Worm (Caenorhabditis elegans) whole organism, late embryonic: ENCODE results near the gene cca-1.

Source experiments
- C08G9.2 ChIP-seq: sonication (generic microtip); optimal IDR thresholded peaks from 2 replicates; lab custom pipeline; 2016; ENCODE audit warnings: mild to moderate bottlenecking, missing genetic modification characterization, moderate library complexity, missing compliant biosample characterization
- K09A11.1 ChIP-seq: sonication (generic microtip); optimal IDR thresholded peaks from 2 replicates; lab custom pipeline; 2017; ENCODE audit warnings: antibody characterized with exemption, mild to moderate bottlenecking, missing genetic modification characterization, missing compliant biosample characterization; ENCODE audit not compliant: insufficient read depth
- Y22D7AL.16 ChIP-seq: sonication (generic microtip); optimal IDR thresholded peaks from 2 replicates; lab custom pipeline; 2016; ENCODE audit warnings: missing genetic modification characterization, missing compliant biosample characterization
- ahr-1 ChIP-seq: sonication (generic microtip); optimal IDR thresholded peaks from 2 replicates; lab custom pipeline; 2016; ENCODE audit warnings: missing genetic modification characterization, missing compliant biosample characterization
- ama-1 ChIP-seq: fragments of 150-350 bp; optimal IDR thresholded peaks from 2 replicates; lab custom pipeline; 2014
- ceh-14 ChIP-seq: sonication (generic microtip); optimal IDR thresholded peaks from 2 replicates; lab custom pipeline; 2016; ENCODE audit warnings: missing genotype, missing genetic modification characterization, missing compliant biosample characterization
- ceh-19 ChIP-seq: fragments of 200-800 bp; sonication (Bioruptor generic); optimal IDR thresholded peaks from 2 replicates; lab custom pipeline; 2018; ENCODE audit warnings: mild to moderate bottlenecking, missing genetic modification characterization, missing compliant biosample characterization
- ceh-2 ChIP-seq: sonication (generic microtip); optimal IDR thresholded peaks from 2 replicates; lab custom pipeline; 2016; ENCODE audit warnings: missing genotype, missing genetic modification characterization, missing compliant biosample characterization
- ceh-22 ChIP-seq: sonication (generic microtip); optimal IDR thresholded peaks from 2 replicates; lab custom pipeline; 2017; ENCODE audit warnings: missing biosample characterization, missing genetic modification characterization
- ceh-24 ChIP-seq: sonication (generic microtip); optimal IDR thresholded peaks from 2 replicates; lab custom pipeline; 2016; ENCODE audit warnings: mild to moderate bottlenecking, missing genetic modification characterization, missing compliant biosample characterization
- ceh-34 ChIP-seq: sonication (generic microtip); optimal IDR thresholded peaks from 2 replicates; lab custom pipeline; 2016; ENCODE audit warnings: mild to moderate bottlenecking, missing genetic modification characterization, missing compliant biosample characterization
- ceh-45 ChIP-seq: fragments of 200-800 bp; sonication (Bioruptor generic); IDR thresholded peaks from 2 replicates; pipeline ENCODE4 v1.3.6; 2022; ENCODE audit warnings: missing genetic modification reagents, missing genetic modification characterization, missing compliant biosample characterization
- ceh-48 ChIP-seq: sonication (generic microtip); optimal IDR thresholded peaks from 2 replicates; lab custom pipeline; 2016; ENCODE audit warnings: missing genetic modification characterization, inconsistent platforms, missing compliant biosample characterization
- ceh-9 ChIP-seq: sonication (generic microtip); optimal IDR thresholded peaks from 2 replicates; lab custom pipeline; 2016; ENCODE audit warnings: mild to moderate bottlenecking, missing genetic modification characterization, inconsistent platforms, missing compliant biosample characterization
- che-1 ChIP-seq: sonication (generic microtip); optimal IDR thresholded peaks from 2 replicates; lab custom pipeline; 2016; ENCODE audit warnings: mild to moderate bottlenecking, missing genetic modification characterization, missing compliant biosample characterization
- dmd-4 ChIP-seq: sonication (generic microtip); optimal IDR thresholded peaks from 2 replicates; lab custom pipeline; 2016; ENCODE audit warnings: borderline replicate concordance, missing genetic modification characterization, missing compliant biosample characterization
- dve-1 ChIP-seq: sonication (generic microtip); optimal IDR thresholded peaks from 2 replicates; lab custom pipeline; 2017; ENCODE audit warnings: antibody characterized with exemption, mild to moderate bottlenecking, missing genetic modification characterization, missing compliant biosample characterization
- elt-2 ChIP-seq: sonication (generic microtip); optimal IDR thresholded peaks from 2 replicates; lab custom pipeline; 2016; ENCODE audit warnings: missing genetic modification reagents, missing genetic modification characterization, missing compliant biosample characterization
- elt-4 ChIP-seq: sonication (generic microtip); optimal IDR thresholded peaks from 2 replicates; lab custom pipeline; 2016; ENCODE audit warnings: missing genetic modification characterization, missing compliant biosample characterization
- ets-4 ChIP-seq: sonication (generic microtip); optimal IDR thresholded peaks from 2 replicates; lab custom pipeline; 2016; ENCODE audit warnings: missing genetic modification characterization, missing compliant biosample characterization
- eyg-1 ChIP-seq: sonication (generic microtip); optimal IDR thresholded peaks from 2 replicates; lab custom pipeline; 2016; ENCODE audit warnings: missing genotype, missing genetic modification characterization, missing compliant biosample characterization
- fax-1 ChIP-seq: sonication (generic microtip); optimal IDR thresholded peaks from 2 replicates; lab custom pipeline; 2016; ENCODE audit warnings: missing genotype, missing genetic modification characterization, missing compliant biosample characterization
- fkh-10 ChIP-seq: fragments of 150-350 bp; optimal IDR thresholded peaks from 2 replicates; lab custom pipeline; 2014; ENCODE audit warnings: missing biosample characterization, missing genetic modification reagents, missing genetic modification characterization
- hlh-30 ChIP-seq: sonication (generic microtip); optimal IDR thresholded peaks from 2 replicates; lab custom pipeline; 2017; ENCODE audit warnings: antibody characterized with exemption, missing genetic modification characterization, missing compliant biosample characterization; ENCODE audit not compliant: insufficient read depth
- lin-11 ChIP-seq: fragments of 200-800 bp; sonication (Bioruptor generic); optimal IDR thresholded peaks from 2 replicates; lab custom pipeline; 2018; ENCODE audit warnings: mild to moderate bottlenecking, missing genetic modification characterization, missing compliant biosample characterization
- mec-3 ChIP-seq: sonication (generic microtip); optimal IDR thresholded peaks from 2 replicates; lab custom pipeline; 2016; ENCODE audit warnings: borderline replicate concordance, missing genetic modification characterization, missing compliant biosample characterization
- nfya-1 ChIP-seq: sonication (generic microtip); optimal IDR thresholded peaks from 2 replicates; lab custom pipeline; 2017; ENCODE audit warnings: missing genetic modification characterization, mild to moderate bottlenecking, missing compliant biosample characterization, antibody characterized with exemption, moderate library complexity
- nhr-11 ChIP-seq: fragments of 150-350 bp; optimal IDR thresholded peaks from 2 replicates; lab custom pipeline; 2014; ENCODE audit warnings: missing biosample characterization, missing genetic modification characterization
- odd-2 ChIP-seq: sonication (generic microtip); optimal IDR thresholded peaks from 2 replicates; lab custom pipeline; 2017; ENCODE audit warnings: antibody characterized with exemption, mild to moderate bottlenecking, missing genetic modification characterization, missing compliant biosample characterization
- pag-3 ChIP-seq: sonication (generic microtip); optimal IDR thresholded peaks from 2 replicates; lab custom pipeline; 2016; ENCODE audit warnings: missing compliant biosample characterization, missing genetic modification characterization, borderline replicate concordance
- pax-1 ChIP-seq: fragments of 150-350 bp; optimal IDR thresholded peaks from 2 replicates; lab custom pipeline; 2014; ENCODE audit warnings: missing biosample characterization, missing genetic modification characterization
- pha-2 ChIP-seq: sonication (generic microtip); optimal IDR thresholded peaks from 2 replicates; lab custom pipeline; 2017; ENCODE audit warnings: mild to moderate bottlenecking, missing genetic modification characterization, missing compliant biosample characterization
- pros-1 ChIP-seq: fragments of 150-350 bp; optimal IDR thresholded peaks from 2 replicates; lab custom pipeline; 2014; ENCODE audit warnings: missing biosample characterization, missing genetic modification reagents, missing genetic modification characterization
- rnt-1 ChIP-seq: sonication (generic microtip); optimal IDR thresholded peaks from 2 replicates; lab custom pipeline; 2016; ENCODE audit warnings: missing genetic modification characterization, missing compliant biosample characterization
- sox-4 ChIP-seq: sonication (generic microtip); optimal IDR thresholded peaks from 2 replicates; lab custom pipeline; 2017; ENCODE audit warnings: mild to moderate bottlenecking, missing genetic modification characterization, inconsistent platforms, missing compliant biosample characterization
- tbx-2 ChIP-seq: sonication (generic microtip); optimal IDR thresholded peaks from 2 replicates; lab custom pipeline; 2016; ENCODE audit warnings: missing genetic modification characterization, missing compliant biosample characterization
- tbx-7 ChIP-seq: sonication (generic microtip); optimal IDR thresholded peaks from 2 replicates; lab custom pipeline; 2016; ENCODE audit warnings: missing genotype, missing genetic modification characterization, missing compliant biosample characterization
- ttx-3 ChIP-seq: sonication (generic microtip); optimal IDR thresholded peaks from 2 replicates; lab custom pipeline; 2016; ENCODE audit warnings: missing genetic modification reagents, missing genetic modification characterization, missing compliant biosample characterization
- unc-42 ChIP-seq: sonication (generic microtip); optimal IDR thresholded peaks from 2 replicates; lab custom pipeline; 2016; ENCODE audit warnings: missing genotype, missing genetic modification characterization, missing compliant biosample characterization
- unc-55 ChIP-seq: sonication (generic microtip); optimal IDR thresholded peaks from 2 replicates; lab custom pipeline; 2017; ENCODE audit warnings: missing biosample characterization, missing genetic modification reagents, missing genetic modification characterization
- unc-86 ChIP-seq: sonication (generic microtip); optimal IDR thresholded peaks from 2 replicates; lab custom pipeline; 2016; ENCODE audit warnings: missing genetic modification characterization, missing compliant biosample characterization
- zip-5 ChIP-seq: sonication (generic microtip); optimal IDR thresholded peaks from 2 replicates; lab custom pipeline; 2016; ENCODE audit warnings: missing genetic modification characterization, missing compliant biosample characterization
- ztf-16 ChIP-seq: sonication (generic microtip); optimal IDR thresholded peaks from 2 replicates; lab custom pipeline; 2017; ENCODE audit warnings: missing genetic modification characterization, missing compliant biosample characterization

cca-1 gene

ce11 chrX:7834117-7834516 lies 41.6 kb downstream of the cca-1 start, which contains the start of gene sul-3 (continued):
- TF ChIP-seq unc-42, result no peak

DNA sequence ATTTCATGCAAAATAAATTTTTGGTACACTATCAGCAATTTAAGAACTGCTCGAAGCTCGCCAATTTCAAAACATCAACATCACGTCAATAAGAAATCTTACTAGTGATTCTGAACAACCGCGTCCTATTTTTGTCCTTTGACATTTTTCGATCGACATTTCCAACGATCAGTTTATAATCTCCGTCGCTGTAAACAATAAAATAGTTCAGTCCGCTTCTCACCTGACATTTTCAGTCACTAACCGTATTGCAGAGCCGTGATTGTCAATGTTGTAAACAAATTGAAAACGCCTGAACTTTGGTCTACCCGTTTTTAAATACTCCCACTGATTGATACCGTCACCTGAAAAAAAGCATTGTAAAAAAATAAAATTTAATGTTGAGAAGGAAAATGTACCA lies 47.8 kb downstream of the cca-1 start:
- TF ChIP-seq ceh-24 (tag; lab: Kevin White, UChicago) (no peak), elt-4 (no peak), nhr-11 (tag; lab: Kevin White, UChicago) (no peak)

DNA sequence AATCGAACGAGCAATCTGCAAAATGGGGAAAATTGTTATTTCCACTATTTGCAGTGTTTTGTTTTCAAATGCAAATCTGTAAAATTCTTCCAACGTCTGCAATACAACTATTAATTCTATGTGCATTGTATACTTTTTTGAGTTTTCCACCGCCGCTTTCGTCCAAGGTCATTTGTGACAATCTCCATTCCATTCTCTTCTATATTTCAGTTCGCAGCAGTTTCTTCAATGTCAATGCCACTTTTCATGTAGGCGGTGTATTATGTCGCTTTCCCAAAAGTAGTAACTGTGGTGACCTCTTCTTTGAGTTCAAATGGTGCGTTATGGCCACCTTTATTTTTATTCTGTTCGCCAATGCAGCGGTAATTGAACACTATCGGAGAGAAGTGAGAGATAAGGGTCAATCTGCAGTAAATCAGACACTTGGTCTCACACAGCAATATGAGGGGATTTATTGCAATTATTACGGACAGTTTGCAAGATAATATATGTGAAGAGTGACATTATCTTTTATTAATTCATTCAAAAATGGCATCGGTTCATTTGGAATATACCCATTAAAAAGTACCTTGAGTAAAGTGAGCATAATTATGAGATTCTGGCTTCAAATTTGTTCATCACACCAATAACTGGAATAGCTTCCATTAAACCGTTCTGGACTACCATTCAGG lies 49.0 kb downstream of the cca-1 start:
- TF ChIP-seq ceh-9 (no peak), fax-1 (tag; lab: Kevin White, UChicago) (no peak), lin-11 (tag; lab: Kevin White, UChicago) (no peak), dmd-4 (no peak), unc-86 (tag; lab: Kevin White, UChicago) (no peak), ceh-22 (tag; lab: Kevin White, UChicago) (no peak), mec-3 (tag; lab: Kevin White, UChicago) (no peak), fkh-10 (GFP tag; lab: Kevin White, UChicago) (no peak), ahr-1 (tag; lab: Kevin White, UChicago) (no peak), che-1 (no peak), tbx-2 (tag; lab: Kevin White, UChicago) (no peak), Y22D7AL.16 (tag; lab: Kevin White, UChicago) (no peak)

- TF ChIP-seq ceh-34 (tag; lab: Kevin White, UChicago) (peak; percentile 46), ama-1 (lab: Kevin White, UChicago) (peak; percentile 63), nfya-1 (tag; lab: Kevin White, UChicago) (peak; percentile 66), tbx-2 (tag; lab: Kevin White, UChicago) (peak; percentile 21), elt-4 (no peak), elt-2 (tag; lab: Kevin White, UChicago) (peak; percentile 44), ztf-16 (tag; lab: Kevin White, UChicago) (no peak), ets-4 (tag; lab: Kevin White, UChicago) (no peak), rnt-1 (tag; lab: Kevin White, UChicago) (peak; percentile 18), dve-1 (tag; lab: Kevin White, UChicago) (peak; percentile 24)
Observed at ce11 chrX:7825707-7826106, 50.0 kb downstream of the cca-1 start.

DNA sequence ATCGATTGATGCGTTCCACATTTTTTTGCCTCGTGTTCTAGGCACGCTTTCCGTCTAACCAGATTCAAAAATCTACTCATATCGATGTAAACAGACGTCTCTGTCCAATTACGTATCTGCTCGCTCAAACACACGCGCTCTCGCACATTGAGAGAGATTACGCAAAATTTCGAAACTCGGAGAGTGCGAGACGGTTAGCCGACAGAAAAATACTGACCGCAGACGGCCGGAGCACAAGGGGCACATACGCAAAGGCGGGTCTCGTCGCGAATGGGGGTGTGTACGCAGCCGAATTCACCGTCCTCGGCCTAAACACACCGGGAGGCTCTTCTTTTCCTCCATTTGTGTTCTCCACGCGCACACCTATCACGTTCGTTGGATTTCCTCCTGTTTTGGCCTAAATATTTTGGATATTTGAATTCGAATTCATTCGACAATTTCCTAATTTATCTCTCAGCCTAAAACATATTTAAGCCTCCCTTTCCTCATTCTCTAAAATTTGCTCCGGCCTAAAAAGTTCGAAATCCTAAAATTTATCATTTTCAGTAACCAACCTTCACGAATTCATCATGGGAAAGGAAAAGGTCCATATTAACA lies 52.5 kb downstream of the cca-1 start, which contains the start of gene eef-1A.2:
Gene eef-1A.2, plus strand, starts transcription at position 547 of the 597 bp plus-strand sequence.
- TF ChIP-seq unc-42, result peak; percentile 92
- peak; percentile 40 for TF ChIP-seq K09A11.1 (tag; lab: Kevin White, UChicago)
- peak; percentile 32 for TF ChIP-seq ceh-48 (tag; lab: Kevin White, UChicago)
- no peak for TF ChIP-seq ceh-45 (GFP tag; lab: Robert Waterston, UW)
- peak; percentile 45 for TF ChIP-seq pha-2 (tag; lab: Kevin White, UChicago)
- peak; percentile 31 for TF ChIP-seq pag-3 (tag; lab: Kevin White, UChicago)
- peak; percentile 60 for TF ChIP-seq ceh-14
- TF ChIP-seq C08G9.2 (tag; lab: Kevin White, UChicago), result peak; percentile 24
- TF ChIP-seq ceh-22 (tag; lab: Kevin White, UChicago), result peak; percentile 57
- TF ChIP-seq ttx-3 (tag; lab: Kevin White, UChicago), result no peak
- TF ChIP-seq che-1, result no peak
- TF ChIP-seq zip-5, result no peak
- no peak for TF ChIP-seq sox-4 (tag; lab: Kevin White, UChicago)
- TF ChIP-seq tbx-2 (tag; lab: Kevin White, UChicago), result peak; percentile 87
- peak; percentile 64 for TF ChIP-seq unc-55 (GFP tag; lab: Kevin White, UChicago)
- TF ChIP-seq odd-2 (tag; lab: Kevin White, UChicago), result no peak
- TF ChIP-seq pros-1 (tag; lab: Kevin White, UChicago), result peak; percentile 38
- TF ChIP-seq ceh-19 (GFP tag; lab: Kevin White, UChicago), result no peak
- peak; percentile 87 for TF ChIP-seq hlh-30 (tag; lab: Kevin White, UChicago)
- TF ChIP-seq ceh-34 (tag; lab: Kevin White, UChicago), result peak; percentile 80
- peak; percentile 29 for TF ChIP-seq ceh-2 (tag; lab: Kevin White, UChicago)
- TF ChIP-seq elt-2 (tag; lab: Kevin White, UChicago), result peak; percentile 79
- peak; percentile 80 for TF ChIP-seq dve-1 (tag; lab: Kevin White, UChicago)
- peak; percentile 66 for TF ChIP-seq rnt-1 (tag; lab: Kevin White, UChicago)
- TF ChIP-seq tbx-7, result peak; percentile 48
- no peak for TF ChIP-seq pax-1
- TF ChIP-seq eyg-1, result peak; percentile 60
